Fruit fly (Drosophila melanogaster): Measurements from ENCODE around the gene PVRAP.
A peak's percentile ranks its signal among the peaks of the same experiment; 100 is the strongest.

The PVRAP gene

dm6 chr3L:5950467-5950866 lies 46.5 kb upstream of the PVRAP start, which contains the start of gene Egfrap (continued):
- TF ChIP-seq CG2678 (tag; optimal IDR thresholded peaks at IDR 0.05) (no peak), CG2199 (GFP tag; IDR thresholded peaks at IDR 0.05) (0 out of 3 replicates have a peak, but pooled peaks have one; percentile 40), Aef1 (GFP tag; IDR thresholded peaks at IDR 0.05) (no peak), nom (GFP tag; optimal IDR thresholded peaks at IDR 0.05) (peak; percentile 4), Pdp1 (GFP tag; optimal IDR thresholded peaks at IDR 0.05) (no peak), chm (GFP tag; IDR thresholded peaks at IDR 0.05) (peak; percentile 49; the same call in 1 of the 2 replicates), CG10462 (GFP tag; optimal IDR thresholded peaks at IDR 0.05) (no peak), CG17612 (GFP tag; IDR thresholded peaks at IDR 0.05) (no peak), hb (GFP tag; IDR thresholded peaks at IDR 0.05; ENCODE audit: partially characterized antibody) (no peak), CG16779 (GFP tag; IDR thresholded peaks at IDR 0.05) (no peak), Six4 (GFP tag; optimal IDR thresholded peaks at IDR 0.05) (no peak), CG32772 (GFP tag; IDR thresholded peaks at IDR 0.05) (no peak), Ssrp (tag; optimal IDR thresholded peaks at IDR 0.05) (no peak), CG13123 (GFP tag; optimal IDR thresholded peaks at IDR 0.05) (no peak), dmrt99B (tag; optimal IDR thresholded peaks at IDR 0.05) (no peak), CG11093 (GFP tag; IDR thresholded peaks at IDR 0.05) (no peak), Elba2 (GFP tag; optimal IDR thresholded peaks at IDR 0.05) (no peak), CG6272 (GFP tag; IDR thresholded peaks at IDR 0.05) (no peak), CG9437 (GFP tag; optimal IDR thresholded peaks at IDR 0.05) (no peak), Deaf1 (tag; optimal IDR thresholded peaks at IDR 0.05) (peak; percentile 29), CG10654 (GFP tag; optimal IDR thresholded peaks at IDR 0.05) (no peak), CG5180 (GFP tag; optimal IDR thresholded peaks at IDR 0.05) (peak; percentile 49), crp (GFP tag; optimal IDR thresholded peaks at IDR 0.05) (no peak), zen2 (GFP tag; IDR thresholded peaks at IDR 0.05; ENCODE audit: partially characterized antibody) (0 out of 3 replicates have a peak, but pooled peaks have one; percentile 20), NC2α (GFP tag; optimal IDR thresholded peaks at IDR 0.05) (no peak), CG32767 (GFP tag; IDR thresholded peaks at IDR 0.05) (no peak), CG17912 (GFP tag; optimal IDR thresholded peaks at IDR 0.05) (no peak), Myb (GFP tag; optimal IDR thresholded peaks at IDR 0.05) (no peak), knrl (GFP tag; IDR thresholded peaks at IDR 0.05; ENCODE audit: partially characterized antibody) (no peak), Atf3 (GFP tag; optimal IDR thresholded peaks at IDR 0.05) (no peak), CG34224 (GFP tag; IDR thresholded peaks at IDR 0.05; ENCODE audit: partially characterized antibody) (0 out of 3 replicates have a peak, but pooled peaks have one; percentile 8)

dm6 chr3L:5952132-5952531 lies 44.9 kb upstream of the PVRAP start:
- TF ChIP-seq CG12391 (tag; optimal IDR thresholded peaks at IDR 0.05) (peak; percentile 52), CG12104 (GFP tag; optimal IDR thresholded peaks at IDR 0.05) (no peak), lola (GFP tag; optimal IDR thresholded peaks at IDR 0.05) (peak in 1 of 3 experiments; percentile 61), unpg (GFP tag; optimal IDR thresholded peaks at IDR 0.05) (peak; percentile 33), CG2678 (tag; optimal IDR thresholded peaks at IDR 0.05) (peak; percentile 49), cad (GFP tag; optimal IDR thresholded peaks at IDR 0.05) (peak; percentile 95), Atf6 (GFP tag; IDR thresholded peaks at IDR 0.05) (no peak), Blimp-1 (GFP tag; optimal IDR thresholded peaks at IDR 0.05) (peak; percentile 64), CG34422 (GFP tag; IDR thresholded peaks at IDR 0.05) (no peak), CG15696 (tag; optimal IDR thresholded peaks at IDR 0.05) (peak; percentile 36), CG15479 (GFP tag; optimal IDR thresholded peaks at IDR 0.05) (peak; percentile 61), CG6654 (GFP tag; optimal IDR thresholded peaks at IDR 0.05) (no peak), Dll (GFP tag; IDR thresholded peaks at IDR 0.05; ENCODE audit: partially characterized antibody) (no peak), fd96Cb (tag; optimal IDR thresholded peaks at IDR 0.05) (peak; percentile 54), gsb-n (tag; optimal IDR thresholded peaks at IDR 0.05) (peak; percentile 43), pnt (GFP tag; optimal IDR thresholded peaks at IDR 0.05) (no peak), grau (tag; optimal IDR thresholded peaks at IDR 0.05) (peak; percentile 21), Eip74EF (GFP tag; optimal IDR thresholded peaks at IDR 0.05) (peak in 1 of 2 experiments; percentile 38), CG12236 (GFP tag; optimal IDR thresholded peaks at IDR 0.05) (no peak), dmrt11E (tag; optimal IDR thresholded peaks at IDR 0.05) (peak; percentile 58), Ptx1 (GFP tag; IDR thresholded peaks at IDR 0.05) (peak; percentile 19; the same call in 1 of the 2 replicates)

Data from whole organism, embryonic.